Worm (Caenorhabditis elegans) whole organism, L3 larva: ENCODE results near the gene rsp-6.

Source experiments
- ZK546.5 ChIP-seq: sonication (generic microtip); optimal IDR thresholded peaks from 2 replicates; lab custom pipeline; 2017; ENCODE audit warnings: missing biosample characterization, missing genetic modification characterization
- elt-3 ChIP-seq, 3 experiments: fragments of 150-350 bp in 1 of 3; sonication (generic microtip) in 2 of 3; optimal IDR thresholded peaks; 2 replicates in 2 of 3; 4 replicates in 1 of 3; lab custom pipeline; 2014 to 2017; ENCODE audit warnings: missing biosample characterization in 3 of 3, missing genetic modification characterization in 3 of 3
- fkh-2 ChIP-seq: fragments of 150-350 bp; optimal IDR thresholded peaks from 2 replicates; lab custom pipeline; 2014; ENCODE audit warnings: missing biosample characterization, missing genetic modification reagents, missing genetic modification characterization
- hmg-11 ChIP-seq: sonication (generic microtip); optimal IDR thresholded peaks from 2 replicates; lab custom pipeline; 2016; ENCODE audit warnings: missing genetic modification characterization, missing compliant biosample characterization
- lin-15B ChIP-seq: fragments of 150-350 bp; optimal IDR thresholded peaks from 2 replicates; lab custom pipeline; 2014; ENCODE audit warnings: missing biosample characterization, missing genetic modification characterization
- mdl-1 ChIP-seq: fragments of 150-350 bp; optimal IDR thresholded peaks from 2 replicates; lab custom pipeline; 2014; ENCODE audit warnings: missing biosample characterization, missing genetic modification characterization
- nhr-237 ChIP-seq: fragments of 150-350 bp; optimal IDR thresholded peaks from 2 replicates; lab custom pipeline; 2014; ENCODE audit warnings: missing biosample characterization, missing genetic modification characterization
- nhr-25 ChIP-seq: sonication (generic microtip); optimal IDR thresholded peaks from 2 replicates; lab custom pipeline; 2017; ENCODE audit warnings: missing biosample characterization, missing genetic modification characterization
- pha-4 ChIP-seq: fragments of 150-350 bp; optimal IDR thresholded peaks from 2 replicates; lab custom pipeline; 2014; ENCODE audit warnings: missing biosample characterization, missing genetic modification reagents, missing genetic modification characterization
- zag-1 ChIP-seq: fragments of 150-350 bp; optimal IDR thresholded peaks from 2 replicates; lab custom pipeline; 2014; ENCODE audit warnings: missing biosample characterization, missing genetic modification characterization
- ztf-11 ChIP-seq: fragments of 150-350 bp; optimal IDR thresholded peaks from 2 replicates; lab custom pipeline; 2014; ENCODE audit warnings: missing biosample characterization, missing genetic modification characterization

- TF ChIP-seq hmg-11 = no peak
- no peak for TF ChIP-seq elt-3 (tag; optimal IDR thresholded peaks at IDR 0.05; lab: Kevin White, UChicago)
- TF ChIP-seq nhr-237 = no peak
- TF ChIP-seq mdl-1 = no peak
- no peak for TF ChIP-seq nhr-25
- TF ChIP-seq ZK546.5 = no peak
- TF ChIP-seq zag-1 = no peak
- TF ChIP-seq lin-15B (tag; lab: Kevin White, UChicago) = no peak
- TF ChIP-seq pha-4 (tag; lab: Kevin White, UChicago) = no peak
- TF ChIP-seq ztf-11 (tag; lab: Kevin White, UChicago) = no peak
- TF ChIP-seq fkh-2 = no peak
Measured at ce11 chrIV:7747838-7748237, 43.2 kb downstream of the rsp-6 start, which contains the start of gene klo-1.
